Fruit fly (Drosophila melanogaster) whole organism: Measurements from ENCODE around the gene CG34034.

Source experiments
- CG8478 ChIP-seq: fragments of >200 bp; optimal IDR thresholded peaks from 2 replicates; lab custom pipeline; 2018; ENCODE audit warnings: inconsistent platforms
- Dll ChIP-seq: fragments of >200 bp; optimal IDR thresholded peaks from 2 replicates; lab custom pipeline; 2017
- EcR ChIP-seq, 2 experiments: fragments of >200 bp; optimal IDR thresholded peaks; 2 replicates each; lab custom pipeline; 2017; ENCODE audit warnings: missing biosample characterization in 2 of 2, missing genetic modification characterization in 2 of 2, missing genetic modification reagents in 2 of 2
- pan ChIP-seq: fragments of >200 bp; optimal IDR thresholded peaks from 2 replicates; lab custom pipeline; 2017
- psq ChIP-seq: fragments of >200 bp; optimal IDR thresholded peaks from 2 replicates; lab custom pipeline; 2017
- usp ChIP-seq: fragments of >200 bp; optimal IDR thresholded peaks from 2 replicates; lab custom pipeline; 2017; ENCODE audit warnings: missing biosample characterization, missing genetic modification characterization, mixed read lengths

- TF ChIP-seq Dll (lab: Kevin White, UChicago) (no peak), pan (lab: Kevin White, UChicago) (no peak), usp (GFP tag; lab: Kevin White, UChicago) (no peak), psq (lab: Kevin White, UChicago) (no peak), CG8478 (no peak), EcR (GFP tag; optimal IDR thresholded peaks at IDR 0.05; lab: Kevin White, UChicago) (no peak)
Observed at dm6 chr3R:21781448-21781847, 42.5 kb upstream of the CG34034 start.
